Fruit fly (Drosophila melanogaster): ENCODE results near the gene RpL9.
A peak's percentile ranks its signal among the peaks of the same experiment; 100 is the strongest.

Gene RpL9

dm6 chr2L:11046051-11046450 lies 42.1 kb upstream of the RpL9 start:
- TF ChIP-seq Sox14 (GFP tag; optimal IDR thresholded peaks at IDR 0.05) (peak; percentile 1), Eip93F (GFP tag; optimal IDR thresholded peaks at IDR 0.05) (peak; percentile 29), Met (GFP tag; optimal IDR thresholded peaks at IDR 0.05) (peak; percentile 19), CG7368 (GFP tag; optimal IDR thresholded peaks at IDR 0.05) (no peak), fkh (GFP tag; optimal IDR thresholded peaks at IDR 0.05) (peak; percentile 51), Hr38 (GFP tag; optimal IDR thresholded peaks at IDR 0.05) (no peak), salr (GFP tag; optimal IDR thresholded peaks at IDR 0.05) (no peak), pdm3 (GFP tag; optimal IDR thresholded peaks at IDR 0.05) (no peak), CG8632 (GFP tag; optimal IDR thresholded peaks at IDR 0.05) (no peak), Ets96B (tag; optimal IDR thresholded peaks at IDR 0.05) (no peak), acj6 (GFP tag; optimal IDR thresholded peaks at IDR 0.05) (no peak), Blimp-1 (GFP tag; optimal IDR thresholded peaks at IDR 0.05) (no peak), CG6854 (GFP tag; optimal IDR thresholded peaks at IDR 0.05) (no peak), CG11902 (GFP tag; optimal IDR thresholded peaks at IDR 0.05) (no peak), CG32006 (GFP tag; optimal IDR thresholded peaks at IDR 0.05) (no peak), fd85E (GFP tag; optimal IDR thresholded peaks at IDR 0.05) (no peak), OdsH (GFP tag; optimal IDR thresholded peaks at IDR 0.05) (no peak), Hr4 (GFP tag; optimal IDR thresholded peaks at IDR 0.05) (no peak), topi (GFP tag; optimal IDR thresholded peaks at IDR 0.05) (peak; percentile 20), Sox102F (GFP tag; optimal IDR thresholded peaks at IDR 0.05) (peak; percentile 3), vri (GFP tag; optimal IDR thresholded peaks at IDR 0.05) (peak; percentile 61)

- TF ChIP-seq CG3032 (tag; optimal IDR thresholded peaks at IDR 0.05) (no peak), vri (GFP tag; optimal IDR thresholded peaks at IDR 0.05) (peak; percentile 35), svp (GFP tag) (peak; percentile 66), cyc (GFP tag; optimal IDR thresholded peaks at IDR 0.05) (no peak), CG7368 (GFP tag; optimal IDR thresholded peaks at IDR 0.05) (no peak), Eip75B (GFP tag; optimal IDR thresholded peaks at IDR 0.05) (peak; percentile 5), CG34406 (GFP tag; optimal IDR thresholded peaks at IDR 0.05) (no peak), CG10669 (GFP tag; optimal IDR thresholded peaks at IDR 0.05) (no peak), fd59A (GFP tag; optimal IDR thresholded peaks at IDR 0.05) (no peak), eg (GFP tag; IDR thresholded peaks at IDR 0.05) (no peak)
Observed at dm6 chr2L:11045467-11045914, 41.5 kb upstream of the RpL9 start.

dm6 chr2L:11044678-11045466 lies 40.9 kb upstream of the RpL9 start:
- TF ChIP-seq Eip93F (GFP tag; optimal IDR thresholded peaks at IDR 0.05) = peak; percentile 66
- TF ChIP-seq Lpt (GFP tag; optimal IDR thresholded peaks at IDR 0.05) = peak; percentile 66
- peak; percentile 81 for TF ChIP-seq CG15336 (GFP tag; IDR thresholded peaks at IDR 0.05)
- peak; percentile 67 for TF ChIP-seq topi (GFP tag; optimal IDR thresholded peaks at IDR 0.05)
- TF ChIP-seq acj6 (GFP tag; optimal IDR thresholded peaks at IDR 0.05) = peak; percentile 79
- peak; percentile 6 for TF ChIP-seq CG10669 (GFP tag; optimal IDR thresholded peaks at IDR 0.05)
- peak; percentile 35 for TF ChIP-seq Ets96B (tag; optimal IDR thresholded peaks at IDR 0.05)
- no peak for TF ChIP-seq dac (GFP tag; optimal IDR thresholded peaks at IDR 0.05)
- peak in 1 of 2 experiments; percentile 37 for TF ChIP-seq salr (GFP tag; optimal IDR thresholded peaks at IDR 0.05)
- peak; percentile 47 for TF ChIP-seq CG8632 (GFP tag; optimal IDR thresholded peaks at IDR 0.05)
- TF ChIP-seq CG3919 (GFP tag; optimal IDR thresholded peaks at IDR 0.05) = peak; percentile 31
- peak; percentile 49 for TF ChIP-seq CG11902 (GFP tag; optimal IDR thresholded peaks at IDR 0.05)
- TF ChIP-seq Hr39 (GFP tag; optimal IDR thresholded peaks at IDR 0.05) = peak; percentile 80
- TF ChIP-seq OdsH (GFP tag; optimal IDR thresholded peaks at IDR 0.05) = peak; percentile 78
- no peak for TF ChIP-seq CG6854 (GFP tag; optimal IDR thresholded peaks at IDR 0.05)
- peak; percentile 69 for TF ChIP-seq lz (GFP tag; optimal IDR thresholded peaks at IDR 0.05)
- peak; percentile 68 for TF ChIP-seq CG6276 (GFP tag; optimal IDR thresholded peaks at IDR 0.05)
- no peak for TF ChIP-seq CG8319 (GFP tag; optimal IDR thresholded peaks at IDR 0.05)
- peak; percentile 51 for TF ChIP-seq Gug (GFP tag; IDR thresholded peaks at IDR 0.05)
- peak; percentile 5 for TF ChIP-seq CG3032 (tag; optimal IDR thresholded peaks at IDR 0.05)
- peak; percentile 75; the same call in 2 of the 3 replicates for TF ChIP-seq eg (GFP tag; IDR thresholded peaks at IDR 0.05)
- TF ChIP-seq CG11294 (GFP tag; IDR thresholded peaks at IDR 0.05) = no peak; the same call in 1 of the 2 replicates
- TF ChIP-seq fd59A (GFP tag; optimal IDR thresholded peaks at IDR 0.05) = no peak
- TF ChIP-seq svp (GFP tag) = peak; percentile 99
- peak; percentile 83 for TF ChIP-seq CG8119 (GFP tag; IDR thresholded peaks at IDR 0.05)
- peak; percentile 79 for TF ChIP-seq Eip78C (GFP tag)
- peak; percentile 44 to 61 for TF ChIP-seq ss (GFP tag; optimal IDR thresholded peaks at IDR 0.05)
- TF ChIP-seq dsx (GFP tag; optimal IDR thresholded peaks at IDR 0.05; ENCODE audit: poor library complexity, severe bottlenecking) = peak; percentile 48
- TF ChIP-seq net (GFP tag; optimal IDR thresholded peaks at IDR 0.05) = peak; percentile 52
- peak; percentile 53 for TF ChIP-seq CG6808 (GFP tag; optimal IDR thresholded peaks at IDR 0.05)
- TF ChIP-seq pdm3 (GFP tag; optimal IDR thresholded peaks at IDR 0.05) = peak; percentile 79
